Fruit fly (Drosophila melanogaster): ENCODE results near the gene AsnRS.

The AsnRS gene

DNA sequence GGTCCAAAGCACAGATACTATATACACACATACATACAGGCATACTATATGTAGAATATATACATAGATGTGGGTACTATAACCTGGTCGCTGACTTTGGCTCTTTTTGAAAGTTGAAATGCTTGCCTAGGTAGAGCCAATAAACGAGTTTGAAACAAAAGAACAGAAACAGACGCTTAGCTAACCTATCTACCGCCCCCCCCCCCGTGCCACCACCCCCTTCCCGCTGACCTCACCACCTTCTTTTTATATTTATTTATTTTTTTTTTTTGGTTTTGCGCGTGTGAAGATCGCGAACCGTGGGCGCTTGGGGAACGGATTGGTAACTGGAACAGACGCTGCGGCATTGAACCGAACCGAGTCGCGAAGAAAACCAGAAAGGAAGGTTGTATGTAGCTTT is 12.4 kb upstream of the AsnRS start:
- TF ChIP-seq CG7101 (tag; optimal IDR thresholded peaks at IDR 0.05), result no peak
- TF ChIP-seq toe (GFP tag; optimal IDR thresholded peaks at IDR 0.05), result no peak
- no peak for TF ChIP-seq Mnt (GFP tag; optimal IDR thresholded peaks at IDR 0.05)
- TF ChIP-seq Crg-1 (GFP tag; optimal IDR thresholded peaks at IDR 0.05), result no peak
- TF ChIP-seq bab1 (GFP tag; optimal IDR thresholded peaks at IDR 0.05), result no peak
- TF ChIP-seq kay (GFP tag; ENCODE audit: borderline replicate concordance), result no peak
- TF ChIP-seq cic (GFP tag; optimal IDR thresholded peaks at IDR 0.05), result no peak
- no peak for TF ChIP-seq CG12768 (GFP tag; optimal IDR thresholded peaks at IDR 0.05)
- no peak for TF ChIP-seq CG14711 (tag; optimal IDR thresholded peaks at IDR 0.05)

- TF ChIP-seq CG12768 (GFP tag; optimal IDR thresholded peaks at IDR 0.05), result no peak
- no peak for TF ChIP-seq ovo (GFP tag; optimal IDR thresholded peaks at IDR 0.05)
- TF ChIP-seq CG7045 (GFP tag; optimal IDR thresholded peaks at IDR 0.05), result no peak
- no peak for TF ChIP-seq pad (GFP tag; optimal IDR thresholded peaks at IDR 0.05)
- no peak for TF ChIP-seq toe (GFP tag; optimal IDR thresholded peaks at IDR 0.05)
- TF ChIP-seq CG33017 (tag; optimal IDR thresholded peaks at IDR 0.05), result no peak
- no peak for TF ChIP-seq kay (GFP tag; ENCODE audit: borderline replicate concordance)
- no peak for TF ChIP-seq CG5204 (GFP tag; optimal IDR thresholded peaks at IDR 0.05)
- no peak for TF ChIP-seq CG1620 (GFP tag; optimal IDR thresholded peaks at IDR 0.05)
- no peak for TF ChIP-seq bab1 (GFP tag; optimal IDR thresholded peaks at IDR 0.05)
- TF ChIP-seq tj (GFP tag; optimal IDR thresholded peaks at IDR 0.05), result no peak
- no peak for TF ChIP-seq Clk (GFP tag; optimal IDR thresholded peaks at IDR 0.05)
These were observed 10.6 kb upstream of the AsnRS start for dm6 chr2L:19142176-19142870.

DNA sequence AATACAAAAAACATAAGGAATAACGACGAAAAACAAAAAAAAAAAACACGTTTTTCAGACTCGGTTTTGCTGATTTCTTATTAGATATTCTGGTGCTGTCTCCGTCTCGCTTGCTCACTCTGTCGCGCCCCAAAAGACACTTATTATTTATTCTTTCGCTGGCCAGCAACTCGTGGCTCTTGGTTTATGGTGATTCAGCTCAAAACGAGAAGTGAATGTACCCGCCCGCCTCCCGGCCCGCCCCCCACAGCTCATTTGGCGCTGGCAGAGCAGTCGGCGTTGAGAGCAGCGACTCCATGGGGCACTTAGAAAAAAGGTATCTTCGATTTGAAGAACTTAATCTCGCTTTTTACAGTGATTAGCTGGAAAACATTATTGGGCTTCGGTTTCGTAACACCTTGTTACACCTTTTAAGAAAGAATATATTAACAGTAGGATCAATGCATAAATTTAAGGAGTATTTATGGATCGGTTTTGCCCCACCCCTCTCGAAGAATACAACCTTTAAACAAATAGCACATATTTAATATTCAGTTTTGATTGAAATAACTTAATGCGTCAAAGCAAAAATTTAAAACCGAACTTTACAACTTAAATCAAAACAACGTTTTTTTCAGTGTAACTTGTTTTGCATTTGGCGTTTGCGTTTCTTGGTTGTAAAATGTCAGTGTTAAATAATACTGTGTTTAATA is 9.8 kb upstream of the AsnRS start:
- TF ChIP-seq CG12768 (GFP tag; optimal IDR thresholded peaks at IDR 0.05), result no peak
- TF ChIP-seq CG14711 (tag; optimal IDR thresholded peaks at IDR 0.05), result peak; percentile 45
- peak; percentile 84 for TF ChIP-seq bab1 (GFP tag; optimal IDR thresholded peaks at IDR 0.05)
- TF ChIP-seq pad (GFP tag; optimal IDR thresholded peaks at IDR 0.05), result peak; percentile 41
- peak; percentile 56 for TF ChIP-seq CG7101 (tag; optimal IDR thresholded peaks at IDR 0.05)
- peak; percentile 64 for TF ChIP-seq Hr96 (GFP tag; optimal IDR thresholded peaks at IDR 0.05)
- TF ChIP-seq tj (GFP tag; optimal IDR thresholded peaks at IDR 0.05), result peak; percentile 95
- peak; percentile 59 for TF ChIP-seq CG11617 (GFP tag; optimal IDR thresholded peaks at IDR 0.05)
- TF ChIP-seq kay (GFP tag; ENCODE audit: borderline replicate concordance), result peak; percentile 65
- no peak for TF ChIP-seq toe (GFP tag; optimal IDR thresholded peaks at IDR 0.05)
- no peak for TF ChIP-seq CG33017 (tag; optimal IDR thresholded peaks at IDR 0.05)
- no peak for TF ChIP-seq Crg-1 (GFP tag; optimal IDR thresholded peaks at IDR 0.05)
- no peak for TF ChIP-seq cnc (optimal IDR thresholded peaks at IDR 0.05)
- no peak for TF ChIP-seq Mnt (GFP tag; optimal IDR thresholded peaks at IDR 0.05)
- TF ChIP-seq CG7045 (GFP tag; optimal IDR thresholded peaks at IDR 0.05), result peak; percentile 36
- TF ChIP-seq ovo (GFP tag; optimal IDR thresholded peaks at IDR 0.05), result no peak
- TF ChIP-seq Clk (GFP tag; optimal IDR thresholded peaks at IDR 0.05), result no peak

- TF ChIP-seq cic (GFP tag; optimal IDR thresholded peaks at IDR 0.05) (no peak), Mnt (GFP tag; optimal IDR thresholded peaks at IDR 0.05) (no peak), CG14711 (tag; optimal IDR thresholded peaks at IDR 0.05) (peak; percentile 34), CG7101 (tag; optimal IDR thresholded peaks at IDR 0.05) (peak; percentile 16), Clk (GFP tag; optimal IDR thresholded peaks at IDR 0.05) (no peak), CG5204 (GFP tag; optimal IDR thresholded peaks at IDR 0.05) (no peak), pad (GFP tag; optimal IDR thresholded peaks at IDR 0.05) (peak; percentile 17), CG12768 (GFP tag; optimal IDR thresholded peaks at IDR 0.05) (no peak), kay (GFP tag; ENCODE audit: borderline replicate concordance) (no peak), CG11617 (GFP tag; optimal IDR thresholded peaks at IDR 0.05) (no peak), CG33017 (tag; optimal IDR thresholded peaks at IDR 0.05) (no peak), cnc (optimal IDR thresholded peaks at IDR 0.05) (no peak), CG7045 (GFP tag; optimal IDR thresholded peaks at IDR 0.05) (no peak), Crg-1 (GFP tag; optimal IDR thresholded peaks at IDR 0.05) (no peak), tj (GFP tag; optimal IDR thresholded peaks at IDR 0.05) (no peak), bab1 (GFP tag; optimal IDR thresholded peaks at IDR 0.05) (peak; percentile 54), Hr96 (GFP tag; optimal IDR thresholded peaks at IDR 0.05) (peak; percentile 33), ovo (GFP tag; optimal IDR thresholded peaks at IDR 0.05) (no peak), toe (GFP tag; optimal IDR thresholded peaks at IDR 0.05) (no peak), CG1620 (GFP tag; optimal IDR thresholded peaks at IDR 0.05) (no peak)
These were observed 9.2 kb upstream of the AsnRS start for dm6 chr2L:19140984-19141262.

DNA sequence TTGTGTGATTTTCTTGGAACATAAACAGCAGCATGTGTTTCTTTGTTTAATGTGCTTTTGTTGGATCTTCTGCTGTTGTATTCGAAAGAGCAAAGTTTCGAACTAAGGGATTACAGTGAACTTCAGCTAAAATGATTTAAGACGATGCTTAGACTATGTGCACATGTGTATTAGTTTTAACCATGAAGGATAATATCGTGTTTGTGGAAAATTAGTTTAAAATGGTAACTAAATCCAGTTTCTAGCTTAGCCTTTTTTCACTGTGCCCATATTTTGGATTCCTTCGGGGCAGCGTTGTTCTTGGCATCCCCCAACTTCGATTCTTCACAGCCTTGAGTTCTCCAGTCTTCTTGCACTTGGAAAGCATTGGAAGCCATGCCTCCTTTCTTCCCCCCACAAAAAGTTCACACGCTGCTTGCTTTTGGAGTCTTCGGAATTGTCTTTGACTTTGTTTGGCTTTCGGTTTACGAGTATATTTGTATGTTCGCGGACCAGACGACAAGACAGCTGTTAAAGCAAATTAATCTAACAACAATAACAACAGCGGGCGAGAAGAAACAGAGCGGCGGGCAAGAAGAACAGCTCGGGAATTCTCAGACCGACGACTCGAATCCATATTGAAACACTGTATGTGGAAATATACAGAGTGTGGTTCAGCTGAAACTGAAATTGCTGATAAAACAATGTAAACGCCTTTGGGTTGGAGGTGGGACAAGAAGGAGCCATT is 8.7 kb upstream of the AsnRS start:
- no peak for TF ChIP-seq CG11617 (GFP tag; optimal IDR thresholded peaks at IDR 0.05)
- TF ChIP-seq tj (GFP tag; optimal IDR thresholded peaks at IDR 0.05), result peak; percentile 76
- TF ChIP-seq cnc (optimal IDR thresholded peaks at IDR 0.05), result no peak
- no peak for TF ChIP-seq CG7101 (tag; optimal IDR thresholded peaks at IDR 0.05)
- TF ChIP-seq Mnt (GFP tag; optimal IDR thresholded peaks at IDR 0.05), result no peak
- no peak for TF ChIP-seq kay (GFP tag; ENCODE audit: borderline replicate concordance)

DNA sequence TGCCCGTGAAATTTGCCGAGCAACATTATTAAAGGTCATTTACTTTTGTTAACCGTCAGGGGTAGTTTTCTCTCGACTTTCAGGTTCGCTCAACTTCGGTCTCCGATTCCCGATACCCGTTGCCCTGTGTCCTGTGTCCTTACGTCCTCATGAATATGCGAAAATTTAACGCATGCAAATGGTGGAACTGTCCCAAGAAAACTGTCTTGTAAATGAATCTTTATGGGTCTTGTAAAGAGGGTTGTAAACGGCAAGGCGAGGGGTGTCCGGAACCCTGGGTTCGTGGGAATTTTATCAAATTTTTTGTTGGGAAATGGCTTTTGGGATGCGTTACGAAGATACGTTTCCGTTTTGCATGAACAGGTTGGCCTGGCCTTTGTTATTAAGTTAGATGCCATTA is 8.0 kb upstream of the AsnRS start:
- no peak for TF ChIP-seq CG33017 (tag; optimal IDR thresholded peaks at IDR 0.05)
- no peak for TF ChIP-seq cnc (optimal IDR thresholded peaks at IDR 0.05)
- no peak for TF ChIP-seq CG5204 (GFP tag; optimal IDR thresholded peaks at IDR 0.05)
- TF ChIP-seq pad (GFP tag; optimal IDR thresholded peaks at IDR 0.05), result no peak
- no peak for TF ChIP-seq toe (GFP tag; optimal IDR thresholded peaks at IDR 0.05)
- TF ChIP-seq Clk (GFP tag; optimal IDR thresholded peaks at IDR 0.05), result no peak
- no peak for TF ChIP-seq Hr96 (GFP tag; optimal IDR thresholded peaks at IDR 0.05)
- no peak for TF ChIP-seq CG1620 (GFP tag; optimal IDR thresholded peaks at IDR 0.05)
- TF ChIP-seq CG7045 (GFP tag; optimal IDR thresholded peaks at IDR 0.05), result no peak
- TF ChIP-seq CG12768 (GFP tag; optimal IDR thresholded peaks at IDR 0.05), result no peak
- no peak for TF ChIP-seq bab1 (GFP tag; optimal IDR thresholded peaks at IDR 0.05)
- no peak for TF ChIP-seq ovo (GFP tag; optimal IDR thresholded peaks at IDR 0.05)
- no peak for TF ChIP-seq cic (GFP tag; optimal IDR thresholded peaks at IDR 0.05)
- TF ChIP-seq CG14711 (tag; optimal IDR thresholded peaks at IDR 0.05), result no peak
- no peak for TF ChIP-seq tj (GFP tag; optimal IDR thresholded peaks at IDR 0.05)
- no peak for TF ChIP-seq Mnt (GFP tag; optimal IDR thresholded peaks at IDR 0.05)
- TF ChIP-seq CG7101 (tag; optimal IDR thresholded peaks at IDR 0.05), result no peak
- TF ChIP-seq Crg-1 (GFP tag; optimal IDR thresholded peaks at IDR 0.05), result no peak
- no peak for TF ChIP-seq CG11617 (GFP tag; optimal IDR thresholded peaks at IDR 0.05)

All from whole organism, adult.